Worm (Caenorhabditis elegans) whole organism, early embryonic: Measurements from ENCODE around the gene C26D10.3.

ENCODE experiments used
- F13C5.2 ChIP-seq: sonication (generic microtip); optimal IDR thresholded peaks from 2 replicates; lab custom pipeline; 2017; ENCODE audit warnings: mild to moderate bottlenecking, missing genetic modification characterization, inconsistent platforms, missing compliant biosample characterization
- aly-1 ChIP-seq: sonication (generic microtip); optimal IDR thresholded peaks from 2 replicates; lab custom pipeline; 2016; ENCODE audit warnings: missing genetic modification characterization, missing compliant biosample characterization
- ama-1 ChIP-seq: fragments of 150-350 bp; optimal IDR thresholded peaks from 2 replicates; lab custom pipeline; 2014
- ceh-36 ChIP-seq: sonication (generic microtip); optimal IDR thresholded peaks from 2 replicates; lab custom pipeline; 2016; ENCODE audit warnings: missing genetic modification characterization, inconsistent platforms, missing compliant biosample characterization
- ets-7 ChIP-seq: sonication (generic microtip); optimal IDR thresholded peaks from 2 replicates; lab custom pipeline; 2016; ENCODE audit warnings: missing genotype, missing genetic modification characterization, missing compliant biosample characterization
- flt-1 ChIP-seq: fragments of 200-800 bp; sonication (Bioruptor generic); IDR thresholded peaks from 2 replicates; pipeline ENCODE4 v1.3.6; 2022; ENCODE audit warnings: missing genetic modification characterization, missing compliant biosample characterization
- hmbx-1 ChIP-seq: sonication (generic microtip); optimal IDR thresholded peaks from 2 replicates; lab custom pipeline; 2016; ENCODE audit warnings: mild to moderate bottlenecking, missing genetic modification characterization, missing compliant biosample characterization
- hmg-4 ChIP-seq: fragments of 200-800 bp; sonication (Bioruptor generic); optimal IDR thresholded peaks from 2 replicates; lab custom pipeline; 2018; ENCODE audit warnings: mild to moderate bottlenecking, missing genetic modification characterization, missing compliant biosample characterization
- hnd-1 ChIP-seq: sonication (generic microtip); optimal IDR thresholded peaks from 2 replicates; lab custom pipeline; 2016; ENCODE audit warnings: missing genetic modification characterization, missing compliant biosample characterization
- pes-1 ChIP-seq: fragments of 200-800 bp; sonication (Bioruptor generic); IDR thresholded peaks from 2 replicates; pipeline ENCODE4 v1.3.6; 2022; ENCODE audit warnings: missing genetic modification reagents, missing genetic modification characterization, missing compliant biosample characterization
- scrt-1 ChIP-seq: fragments of 200-800 bp; sonication (Bioruptor generic); IDR thresholded peaks from 2 replicates; pipeline ENCODE4 v1.3.6; 2022; ENCODE audit warnings: missing genetic modification characterization, missing compliant biosample characterization
- sea-1 ChIP-seq: fragments of 200-800 bp; sonication (Bioruptor generic); conservative IDR thresholded peaks from 2 replicates; pipeline ENCODE4 v1.3.6; 2022; ENCODE audit warnings: missing genetic modification characterization, missing compliant biosample characterization
- tbx-11 ChIP-seq: fragments of 200-800 bp; sonication (Bioruptor generic); IDR thresholded peaks from 2 replicates; pipeline ENCODE4 v1.3.6; 2022; ENCODE audit warnings: missing genetic modification characterization, missing compliant biosample characterization
- tbx-37 ChIP-seq: fragments of 200-800 bp; sonication (Bioruptor generic); conservative IDR thresholded peaks from 2 replicates; pipeline ENCODE4 v1.3.6; 2022; ENCODE audit warnings: missing genetic modification reagents, missing genetic modification characterization, missing compliant biosample characterization

ce11 chrII:8328820-8329339 lies 3.7 kb downstream of the C26D10.3 start, which contains the start of gene hel-1:
- TF ChIP-seq ama-1 (lab: Kevin White, UChicago) (no peak), hnd-1 (no peak), tbx-37 (GFP tag; lab: Robert Waterston, UW) (0 out of 2 replicates have a peak, but pooled peaks have one; percentile 41), flt-1 (GFP tag; lab: Robert Waterston, UW) (peak; percentile 46; the same call in 1 of the 2 replicates), scrt-1 (GFP tag; lab: Robert Waterston, UW) (no peak), sea-1 (GFP tag; lab: Robert Waterston, UW) (no peak), ceh-36 (tag; lab: Kevin White, UChicago) (no peak), hmbx-1 (tag; lab: Kevin White, UChicago) (no peak), tbx-11 (GFP tag; lab: Robert Waterston, UW) (no peak), aly-1 (tag; lab: Kevin White, UChicago) (no peak), ets-7 (tag; lab: Kevin White, UChicago) (no peak), pes-1 (GFP tag; lab: Robert Waterston, UW) (no peak), F13C5.2 (tag; lab: Kevin White, UChicago) (peak; percentile 75), hmg-4 (GFP tag; lab: Kevin White, UChicago) (peak; percentile 28)
